Worm (Caenorhabditis elegans): ENCODE results near the gene srsx-10.

ce11 chrV:4962968-4963367 lies 11.6 kb downstream of the srsx-10 start, which contains the start of gene tam-1:
- TF ChIP-seq lin-13 (GFP tag; optimal IDR thresholded peaks at IDR 0.05), result no peak
- no peak for TF ChIP-seq unc-130 (tag; optimal IDR thresholded peaks at IDR 0.05)
- TF ChIP-seq dpl-1 (GFP tag; optimal IDR thresholded peaks at IDR 0.05), result no peak
- TF ChIP-seq elt-3 (tag; optimal IDR thresholded peaks at IDR 0.05), result no peak
- no peak for TF ChIP-seq ces-1 (GFP tag; optimal IDR thresholded peaks at IDR 0.05)
- no peak for TF ChIP-seq nhr-28 (tag; optimal IDR thresholded peaks at IDR 0.05)
- no peak for TF ChIP-seq sox-4 (tag; optimal IDR thresholded peaks at IDR 0.05)
- TF ChIP-seq tbx-2 (tag; optimal IDR thresholded peaks at IDR 0.05), result no peak
- no peak for TF ChIP-seq ztf-4 (tag; optimal IDR thresholded peaks at IDR 0.05)
- TF ChIP-seq aha-1 (tag; optimal IDR thresholded peaks at IDR 0.05), result no peak
- no peak for TF ChIP-seq unc-62 (GFP tag; optimal IDR thresholded peaks at IDR 0.05)
- TF ChIP-seq unc-86 (tag; optimal IDR thresholded peaks at IDR 0.05), result no peak
- no peak for TF ChIP-seq nhr-76 (tag; optimal IDR thresholded peaks at IDR 0.05)

Measured in whole organism, L1 larva.